Fruit fly (Drosophila melanogaster): Measurements from ENCODE around the gene CG9016.

CG9016 gene

DNA sequence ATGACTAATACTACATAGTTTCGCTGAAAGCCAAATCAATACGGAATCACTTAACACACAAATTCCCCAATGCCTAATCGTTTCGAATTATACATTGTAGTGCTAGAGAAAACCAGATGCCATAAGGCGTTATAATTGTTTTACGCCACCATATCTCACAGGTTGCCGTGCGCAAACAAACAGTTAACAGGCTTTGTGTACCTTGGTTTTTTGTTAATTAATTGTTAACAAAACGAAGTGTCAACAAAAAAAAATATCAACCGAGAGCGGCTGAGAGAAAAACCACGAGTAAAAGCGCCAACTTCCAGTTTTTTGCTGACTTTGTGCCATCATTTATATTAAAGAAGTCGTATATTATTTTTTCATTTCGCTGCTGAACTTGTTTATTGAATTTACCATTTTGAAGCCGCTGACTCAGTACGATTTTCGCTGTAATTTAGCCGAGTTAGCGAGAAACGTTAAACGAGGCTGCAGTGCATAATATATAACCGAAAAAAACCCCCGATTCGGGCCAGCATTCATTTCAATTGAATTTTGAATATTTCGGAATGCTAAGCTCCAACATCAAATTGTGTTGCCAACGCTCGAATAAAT is 46.9 kb downstream of the CG9016 start (continued):
- TF ChIP-seq sens-2 (GFP tag; IDR thresholded peaks at IDR 0.05) (no peak), grn (GFP tag; optimal IDR thresholded peaks at IDR 0.05) (no peak), oc (tag; optimal IDR thresholded peaks at IDR 0.05) (no peak), bbx (GFP tag; IDR thresholded peaks at IDR 0.05; ENCODE audit: partially characterized antibody) (no peak), cwo (GFP tag; optimal IDR thresholded peaks at IDR 0.05) (no peak), Atf3 (GFP tag; optimal IDR thresholded peaks at IDR 0.05) (no peak), Eip74EF (GFP tag; optimal IDR thresholded peaks at IDR 0.05) (peak in 1 of 2 experiments; percentile 6), dan (GFP tag; IDR thresholded peaks at IDR 0.05) (no peak), bsh (GFP tag; optimal IDR thresholded peaks at IDR 0.05) (no peak), BEAF-32 (GFP tag; optimal IDR thresholded peaks at IDR 0.05) (no peak), crp (GFP tag; optimal IDR thresholded peaks at IDR 0.05) (no peak), CG1832 (GFP tag; optimal IDR thresholded peaks at IDR 0.05) (no peak), mam (GFP tag; optimal IDR thresholded peaks at IDR 0.05) (no peak), tgo (GFP tag; IDR thresholded peaks at IDR 0.05) (no peak), rib (GFP tag; IDR thresholded peaks at IDR 0.05) (no peak), GATAe (GFP tag; conservative IDR thresholded peaks at IDR 0.05) (no peak), h (optimal IDR thresholded peaks at IDR 0.05) (no peak), hth (optimal IDR thresholded peaks at IDR 0.05) (no peak), CG14965 (GFP tag; optimal IDR thresholded peaks at IDR 0.05; ENCODE audit: borderline replicate concordance) (no peak), CG18262 (tag; optimal IDR thresholded peaks at IDR 0.05) (no peak), CG14860 (GFP tag; IDR thresholded peaks at IDR 0.05; ENCODE audit: partially characterized antibody) (no peak), CG7271 (tag; optimal IDR thresholded peaks at IDR 0.05) (peak; percentile 38), CG3065 (GFP tag; optimal IDR thresholded peaks at IDR 0.05) (no peak), CoRest (tag; optimal IDR thresholded peaks at IDR 0.05) (peak; percentile 10), Myb (GFP tag; optimal IDR thresholded peaks at IDR 0.05) (no peak), pzg (GFP tag; optimal IDR thresholded peaks at IDR 0.05) (no peak), CG31365 (tag; optimal IDR thresholded peaks at IDR 0.05) (peak; percentile 39), tin (GFP tag; optimal IDR thresholded peaks at IDR 0.05) (no peak), HHEX (GFP tag; optimal IDR thresholded peaks at IDR 0.05) (peak; percentile 60), CG30431 (GFP tag; optimal IDR thresholded peaks at IDR 0.05) (no peak), ab (GFP tag; optimal IDR thresholded peaks at IDR 0.05) (no peak), B-H2 (GFP tag; optimal IDR thresholded peaks at IDR 0.05) (peak; percentile 79), aop (GFP tag; IDR thresholded peaks at IDR 0.05) (no peak), al (GFP tag; IDR thresholded peaks at IDR 0.05) (no peak), gce (GFP tag; IDR thresholded peaks at IDR 0.05) (peak; percentile 30; the same call in 1 of the 3 replicates), lab (GFP tag; optimal IDR thresholded peaks at IDR 0.05) (peak; percentile 82), CG7987 (GFP tag; optimal IDR thresholded peaks at IDR 0.05) (peak; percentile 67), Hmr (GFP tag; optimal IDR thresholded peaks at IDR 0.05) (peak; percentile 78), Pdp1 (GFP tag; optimal IDR thresholded peaks at IDR 0.05) (peak in 1 of 2 experiments; percentile 11), unc-4 (GFP tag; IDR thresholded peaks at IDR 0.05; ENCODE audit: partially characterized antibody) (no peak), zf30C (GFP tag; optimal IDR thresholded peaks at IDR 0.05) (no peak), Sin3A (optimal IDR thresholded peaks at IDR 0.05) (no peak), sens (GFP tag) (peak; percentile 69), insv (GFP tag; optimal IDR thresholded peaks at IDR 0.05) (no peak), C15 (GFP tag; IDR thresholded peaks at IDR 0.05) (no peak), CG6683 (GFP tag; optimal IDR thresholded peaks at IDR 0.05) (peak; percentile 11), CG17328 (GFP tag; IDR thresholded peaks at IDR 0.05) (no peak), CG17361 (GFP tag; IDR thresholded peaks at IDR 0.05) (no peak), CG34224 (GFP tag; IDR thresholded peaks at IDR 0.05; ENCODE audit: partially characterized antibody) (no peak), kni (GFP tag; optimal IDR thresholded peaks at IDR 0.05) (no peak)

Data from whole organism, embryonic.